Worm (Caenorhabditis elegans) whole organism, late embryonic: ENCODE measurements around the gene sup-9.

Experiments used
- T23F11.4 ChIP-seq: fragments of 200-800 bp; sonication (Bioruptor generic); optimal IDR thresholded peaks from 2 replicates; lab custom pipeline; 2018; ENCODE audit warnings: mild to moderate bottlenecking, missing genetic modification characterization, missing compliant biosample characterization
- ceh-31 ChIP-seq: sonication (generic microtip); optimal IDR thresholded peaks from 2 replicates; lab custom pipeline; 2016; ENCODE audit warnings: missing genetic modification characterization, missing compliant biosample characterization
- dve-1 ChIP-seq: sonication (generic microtip); optimal IDR thresholded peaks from 2 replicates; lab custom pipeline; 2017; ENCODE audit warnings: antibody characterized with exemption, mild to moderate bottlenecking, missing genetic modification characterization, missing compliant biosample characterization
- elt-4 ChIP-seq: sonication (generic microtip); optimal IDR thresholded peaks from 2 replicates; lab custom pipeline; 2016; ENCODE audit warnings: missing genetic modification characterization, missing compliant biosample characterization
- ets-4 ChIP-seq: sonication (generic microtip); optimal IDR thresholded peaks from 2 replicates; lab custom pipeline; 2016; ENCODE audit warnings: missing genetic modification characterization, missing compliant biosample characterization
- fkh-10 ChIP-seq: fragments of 150-350 bp; optimal IDR thresholded peaks from 2 replicates; lab custom pipeline; 2014; ENCODE audit warnings: missing biosample characterization, missing genetic modification reagents, missing genetic modification characterization
- fkh-6 ChIP-seq: sonication (generic microtip); optimal IDR thresholded peaks from 2 replicates; lab custom pipeline; 2016; ENCODE audit warnings: missing genetic modification characterization, missing compliant biosample characterization
- hlh-15 ChIP-seq: sonication (generic microtip); optimal IDR thresholded peaks from 2 replicates; lab custom pipeline; 2016; ENCODE audit warnings: missing genetic modification characterization, missing compliant biosample characterization
- lim-6 ChIP-seq: sonication (generic microtip); optimal IDR thresholded peaks from 2 replicates; lab custom pipeline; 2016; ENCODE audit warnings: missing genetic modification characterization, missing compliant biosample characterization
- lin-11 ChIP-seq: fragments of 200-800 bp; sonication (Bioruptor generic); optimal IDR thresholded peaks from 2 replicates; lab custom pipeline; 2018; ENCODE audit warnings: mild to moderate bottlenecking, missing genetic modification characterization, missing compliant biosample characterization
- madf-2 ChIP-seq: sonication (generic microtip); optimal IDR thresholded peaks from 2 replicates; lab custom pipeline; 2017; ENCODE audit warnings: missing genetic modification characterization, missing compliant biosample characterization
- nhr-11 ChIP-seq: fragments of 150-350 bp; optimal IDR thresholded peaks from 2 replicates; lab custom pipeline; 2014; ENCODE audit warnings: missing biosample characterization, missing genetic modification characterization
- pha-4 ChIP-seq: fragments of 150-350 bp; optimal IDR thresholded peaks from 2 replicates; lab custom pipeline; 2018; ENCODE audit warnings: missing biosample characterization, missing genetic modification reagents, missing genetic modification characterization
- pqm-1 ChIP-seq: sonication (generic microtip); optimal IDR thresholded peaks from 2 replicates; lab custom pipeline; 2016; ENCODE audit warnings: missing genetic modification characterization, missing compliant biosample characterization
- ref-2 ChIP-seq: sonication (generic microtip); optimal IDR thresholded peaks from 2 replicates; lab custom pipeline; 2016; ENCODE audit warnings: missing genetic modification characterization, missing compliant biosample characterization
- sdc-2 ChIP-seq: sonication (generic microtip); optimal IDR thresholded peaks from 2 replicates; lab custom pipeline; 2016; ENCODE audit warnings: missing genotype, missing genetic modification characterization, missing compliant biosample characterization
- tbx-2 ChIP-seq: sonication (generic microtip); optimal IDR thresholded peaks from 2 replicates; lab custom pipeline; 2016; ENCODE audit warnings: missing genetic modification characterization, missing compliant biosample characterization
- unc-42 ChIP-seq: sonication (generic microtip); optimal IDR thresholded peaks from 2 replicates; lab custom pipeline; 2016; ENCODE audit warnings: missing genotype, missing genetic modification characterization, missing compliant biosample characterization
- unc-55 ChIP-seq: sonication (generic microtip); optimal IDR thresholded peaks from 2 replicates; lab custom pipeline; 2017; ENCODE audit warnings: missing biosample characterization, missing genetic modification reagents, missing genetic modification characterization

Gene sup-9

ce11 chrII:2640982-2641381, 45.8 kb downstream of the sup-9 start, which contains the start of gene F22E5.23:
TSS of gene F22E5.23 (plus strand) at chrII:2641282.
- no peak for TF ChIP-seq lim-6 (tag; lab: Kevin White, UChicago)
- TF ChIP-seq T23F11.4 (GFP tag; lab: Kevin White, UChicago): no peak
- TF ChIP-seq unc-42 (tag; lab: Kevin White, UChicago): no peak
- no peak for TF ChIP-seq fkh-10
- no peak for TF ChIP-seq pqm-1
- TF ChIP-seq madf-2 (tag; lab: Kevin White, UChicago): no peak
- TF ChIP-seq fkh-6 (tag; lab: Kevin White, UChicago): no peak
- TF ChIP-seq nhr-11 (tag; lab: Kevin White, UChicago): no peak
- no peak for TF ChIP-seq unc-55 (GFP tag; lab: Kevin White, UChicago)
- TF ChIP-seq, all 69 proteins: peak for 0

- TF ChIP-seq dve-1 (tag; lab: Kevin White, UChicago): peak; percentile 75
Observed at ce11 chrII:2639401-2640088, 47.3 kb downstream of the sup-9 start, which contains the start of gene F22E5.8. TSS of gene F22E5.8 (plus strand) at chrII:2640038.

DNA sequence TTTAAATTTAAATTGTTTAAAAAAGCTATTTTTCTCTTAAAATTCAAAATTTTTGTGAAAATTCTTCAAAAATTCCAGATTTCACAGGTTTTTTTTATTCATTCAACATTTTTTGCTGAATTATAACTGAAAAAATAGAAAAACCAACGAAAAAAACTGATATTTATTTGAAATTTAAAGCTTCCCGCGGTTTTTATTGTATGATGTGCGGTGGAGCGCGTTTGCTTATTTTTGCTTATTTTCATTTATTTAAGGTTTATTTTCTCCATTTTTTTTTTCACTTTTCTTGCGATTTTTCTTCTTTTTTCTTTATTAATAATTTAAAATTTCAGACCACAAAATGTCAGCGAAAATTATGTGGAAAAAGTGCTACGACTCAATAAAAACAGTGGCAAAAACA, 48.8 kb downstream of the sup-9 start, which contains the start of gene F22E5.9:
Gene F22E5.9 (plus strand): TSS at position 327 of the 400 bp plus-strand sequence.
- TF ChIP-seq pha-4 (tag; lab: Kevin White, UChicago): no peak
- TF ChIP-seq ets-4: no peak
- TF ChIP-seq lim-6 (tag; lab: Kevin White, UChicago): no peak
- no peak for TF ChIP-seq lin-11
- no peak for TF ChIP-seq sdc-2
- TF ChIP-seq tbx-2: no peak
- TF ChIP-seq ceh-31 (tag; lab: Kevin White, UChicago): no peak
- TF ChIP-seq hlh-15 (tag; lab: Kevin White, UChicago): no peak
- no peak for TF ChIP-seq ref-2 (tag; lab: Kevin White, UChicago)

DNA sequence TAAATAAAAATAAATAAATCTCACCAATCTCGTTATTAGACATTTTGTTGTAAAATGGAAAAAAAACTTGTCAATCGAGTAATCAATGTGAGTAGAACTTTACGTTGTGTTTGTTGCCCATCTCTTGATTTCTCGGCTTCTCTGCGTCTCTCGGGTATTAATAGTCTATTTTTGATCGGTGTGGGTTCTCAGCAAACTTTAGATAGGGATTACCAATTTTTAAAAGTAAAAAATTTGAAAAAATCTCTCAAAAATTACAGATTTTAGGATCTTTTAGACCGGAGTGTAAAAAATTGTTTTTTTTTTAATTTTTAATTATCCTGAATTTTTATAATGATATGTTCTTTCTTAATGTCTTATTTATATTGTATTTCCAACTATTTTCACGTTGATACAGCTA, 49.5 kb downstream of the sup-9 start, which contains the start of gene F22E5.21:
Gene F22E5.21 (minus strand): TSS at position 101 of the 400 bp plus-strand sequence.
- TF ChIP-seq elt-4: no peak
